Worm (Caenorhabditis elegans) whole organism, young adult: ENCODE data around the gene C32B5.6.
"Not testable (repeated sequence)": the region's sequence is repeated elsewhere in the genome, so short reads cannot be mapped to it uniquely, and the experiment has no call there.

Experiments used
- D2030.7 ChIP-seq: fragments of 200-800 bp; sonication (Bioruptor generic); IDR thresholded peaks from 2 replicates; pipeline ENCODE4 v1.3.6; 2022; ENCODE audit warnings: missing genetic modification reagents, missing genetic modification characterization, missing compliant biosample characterization
- F22D6.2 ChIP-seq: sonication (generic microtip); optimal IDR thresholded peaks from 2 replicates; lab custom pipeline; 2016; ENCODE audit warnings: mild to moderate bottlenecking, missing genetic modification characterization, missing compliant biosample characterization
- F33H1.4 ChIP-seq: fragments of 200-800 bp; sonication (Bioruptor generic); IDR thresholded peaks from 2 replicates; pipeline ENCODE4 v1.3.6; 2022; ENCODE audit warnings: missing genetic modification reagents, missing genetic modification characterization, missing compliant biosample characterization
- F39B2.1 ChIP-seq: fragments of 200-800 bp; sonication (Bioruptor generic); IDR thresholded peaks from 2 replicates; pipeline ENCODE4 v1.3.6; 2022; ENCODE audit warnings: missing genetic modification reagents, missing genetic modification characterization, missing compliant biosample characterization
- F57A8.1 ChIP-seq: fragments of 200-800 bp; sonication (Bioruptor generic); optimal IDR thresholded peaks from 2 replicates; lab custom pipeline; 2018; ENCODE audit warnings: mild to moderate bottlenecking, missing genetic modification characterization, moderate library complexity, missing compliant biosample characterization
- T26A5.8 ChIP-seq: sonication (generic microtip); optimal IDR thresholded peaks from 2 replicates; lab custom pipeline; 2016; ENCODE audit warnings: missing genetic modification characterization, missing compliant biosample characterization
- Y53G8AR.9 ChIP-seq: fragments of 200-800 bp; sonication (Bioruptor generic); conservative IDR thresholded peaks from 2 replicates; pipeline ENCODE4 v1.3.6; 2022; ENCODE audit warnings: missing genetic modification reagents, missing genetic modification characterization, missing compliant biosample characterization
- Y79H2A.3 ChIP-seq: fragments of 200-800 bp; sonication (Bioruptor generic); conservative IDR thresholded peaks from 2 replicates; pipeline ENCODE4 v1.3.6; 2022; ENCODE audit warnings: missing genetic modification reagents, missing genetic modification characterization, missing compliant biosample characterization
- Y95B8A.8 ChIP-seq: fragments of 200-800 bp; sonication (Bioruptor generic); IDR thresholded peaks from 2 replicates; pipeline ENCODE4 v1.3.6; 2022; ENCODE audit warnings: missing genetic modification reagents, missing genetic modification characterization, missing compliant biosample characterization
- attf-5 ChIP-seq: fragments of 200-800 bp; sonication (Bioruptor generic); optimal IDR thresholded peaks from 2 replicates; lab custom pipeline; 2018; ENCODE audit warnings: mild to moderate bottlenecking, missing genetic modification characterization, missing compliant biosample characterization
- bed-2 ChIP-seq: fragments of 200-800 bp; sonication (Bioruptor generic); IDR thresholded peaks from 2 replicates; pipeline ENCODE4 v1.3.6; 2022; ENCODE audit warnings: missing genetic modification reagents, missing genetic modification characterization, missing compliant biosample characterization
- ccch-3 ChIP-seq: fragments of 200-800 bp; sonication (Bioruptor generic); optimal IDR thresholded peaks from 2 replicates; lab custom pipeline; 2018; ENCODE audit warnings: mild to moderate bottlenecking, missing genetic modification characterization, missing compliant biosample characterization
- cebp-1 ChIP-seq, 2 experiments: fragments of 200-800 bp in 1 of 2; sonication (Bioruptor generic) in 1 of 2; sonication (generic microtip) in 1 of 2; IDR thresholded peaks in 1 of 2; optimal IDR thresholded peaks in 1 of 2; 2 replicates each; pipeline versions ENCODE4 v1.3.6 to Lab custom; 2017 to 2022; ENCODE audit warnings: missing compliant biosample characterization in 2 of 2, missing genetic modification characterization in 2 of 2, mild to moderate bottlenecking in 1 of 2, missing genetic modification reagents in 1 of 2, moderate library complexity in 1 of 2
- ceh-79 ChIP-seq: sonication (generic microtip); optimal IDR thresholded peaks from 2 replicates; lab custom pipeline; 2017; ENCODE audit warnings: mild to moderate bottlenecking, missing genetic modification characterization, missing compliant biosample characterization
- chd-7 ChIP-seq: sonication (generic microtip); optimal IDR thresholded peaks from 2 replicates; lab custom pipeline; 2016; ENCODE audit warnings: mild to moderate bottlenecking, missing genetic modification characterization, moderate library complexity, missing compliant biosample characterization
- die-1 ChIP-seq: sonication (generic microtip); optimal IDR thresholded peaks from 2 replicates; lab custom pipeline; 2016; ENCODE audit warnings: missing genotype, mild to moderate bottlenecking, missing genetic modification characterization, missing compliant biosample characterization
- dpl-1 ChIP-seq: fragments of 150-350 bp; optimal IDR thresholded peaks from 2 replicates; lab custom pipeline; 2014; ENCODE audit warnings: missing biosample characterization, missing genetic modification reagents, missing genetic modification characterization
- efl-1 ChIP-seq: fragments of 150-350 bp; optimal IDR thresholded peaks from 2 replicates; lab custom pipeline; 2014; ENCODE audit warnings: missing biosample characterization, missing genetic modification reagents, missing genetic modification characterization
- fkh-3 ChIP-seq: sonication (generic microtip); optimal IDR thresholded peaks from 2 replicates; lab custom pipeline; 2016; ENCODE audit warnings: mild to moderate bottlenecking, missing genetic modification characterization, missing compliant biosample characterization
- hlh-12 ChIP-seq: sonication (generic microtip); optimal IDR thresholded peaks from 2 replicates; lab custom pipeline; 2016; ENCODE audit warnings: missing genetic modification characterization, missing compliant biosample characterization
- hrde-1 ChIP-seq: sonication (generic microtip); optimal IDR thresholded peaks from 2 replicates; lab custom pipeline; 2016; ENCODE audit warnings: missing genetic modification characterization, mild to moderate bottlenecking, missing compliant biosample characterization, moderate library complexity, missing genotype, missing genetic modification reagents, borderline replicate concordance
- hsf-1 ChIP-seq: fragments of 200-800 bp; sonication (Bioruptor generic); IDR thresholded peaks from 2 replicates; pipeline ENCODE4 v1.3.6; 2022; ENCODE audit warnings: missing genetic modification reagents, missing genetic modification characterization, missing compliant biosample characterization
- lin-35 ChIP-seq, 3 experiments: fragments of 150-350 bp in 2 of 3; sonication (generic microtip) in 1 of 3; optimal IDR thresholded peaks; 2 replicates each; lab custom pipeline; 2014 to 2018; ENCODE audit warnings: missing biosample characterization in 3 of 3, missing genetic modification characterization in 3 of 3, missing genetic modification reagents in 3 of 3
- lin-40 ChIP-seq: sonication (generic microtip); optimal IDR thresholded peaks from 2 replicates; lab custom pipeline; 2016; ENCODE audit warnings: missing genetic modification characterization, mild to moderate bottlenecking, missing compliant biosample characterization, missing genotype, missing genetic modification reagents
- madf-8 ChIP-seq: fragments of 200-800 bp; sonication (Bioruptor generic); conservative IDR thresholded peaks from 2 replicates; pipeline ENCODE4 v1.3.6; 2022; ENCODE audit warnings: missing genetic modification reagents, missing genetic modification characterization, missing compliant biosample characterization
- mcd-1 ChIP-seq: fragments of 200-800 bp; sonication (Bioruptor generic); IDR thresholded peaks from 2 replicates; pipeline ENCODE4 v1.3.6; 2022; ENCODE audit warnings: missing genetic modification reagents, missing genetic modification characterization, missing compliant biosample characterization
- mes-4 ChIP-seq: sonication (generic microtip); optimal IDR thresholded peaks from 2 replicates; lab custom pipeline; 2016; ENCODE audit warnings: missing genotype, missing genetic modification characterization, missing compliant biosample characterization
- nfya-1 ChIP-seq: sonication (generic microtip); optimal IDR thresholded peaks from 2 replicates; lab custom pipeline; 2017; ENCODE audit warnings: antibody characterized with exemption, missing compliant biosample characterization, missing genetic modification characterization, borderline replicate concordance; ENCODE audit not compliant: insufficient read depth
- nhr-179 ChIP-seq: sonication (generic microtip); optimal IDR thresholded peaks from 2 replicates; lab custom pipeline; 2016; ENCODE audit warnings: mild to moderate bottlenecking, missing genetic modification characterization, missing compliant biosample characterization
- nhr-27 ChIP-seq: fragments of 200-800 bp; sonication (Bioruptor generic); optimal IDR thresholded peaks from 2 replicates; lab custom pipeline; 2018; ENCODE audit warnings: mild to moderate bottlenecking, missing genetic modification characterization, moderate library complexity, missing compliant biosample characterization
- nhr-80 ChIP-seq: sonication (generic microtip); optimal IDR thresholded peaks from 2 replicates; lab custom pipeline; 2016; ENCODE audit warnings: missing genetic modification characterization, missing compliant biosample characterization
- rec-8 ChIP-seq, 2 experiments: sonication (generic microtip); optimal IDR thresholded peaks; 2 replicates each; lab custom pipeline; 2016; ENCODE audit warnings: mild to moderate bottlenecking in 2 of 2, missing genetic modification characterization in 2 of 2, missing genetic modification reagents in 2 of 2, missing genotype in 2 of 2, missing biosample characterization in 1 of 2, missing compliant biosample characterization in 1 of 2, moderate library complexity in 1 of 2
- snpc-1.1 ChIP-seq: sonication (generic microtip); optimal IDR thresholded peaks from 2 replicates; lab custom pipeline; 2017; ENCODE audit warnings: missing genetic modification characterization, mild to moderate bottlenecking, missing compliant biosample characterization, antibody characterized with exemption, moderate library complexity, missing genotype, missing genetic modification reagents; ENCODE audit not compliant: insufficient read depth
- tbp1 ChIP-seq: fragments of 200-800 bp; sonication (Bioruptor generic); optimal IDR thresholded peaks from 2 replicates; lab custom pipeline; 2018; ENCODE audit warnings: mild to moderate bottlenecking, missing genetic modification characterization, missing compliant biosample characterization
- tlf-1 ChIP-seq: fragments of 200-800 bp; sonication (Bioruptor generic); optimal IDR thresholded peaks from 2 replicates; lab custom pipeline; 2018; ENCODE audit warnings: mild to moderate bottlenecking, missing genetic modification characterization, missing compliant biosample characterization
- unc-130 ChIP-seq: sonication (generic microtip); optimal IDR thresholded peaks from 2 replicates; lab custom pipeline; 2016; ENCODE audit warnings: missing genetic modification reagents, missing genetic modification characterization, missing compliant biosample characterization
- zfh-2 ChIP-seq: fragments of 200-800 bp; sonication (Bioruptor generic); conservative IDR thresholded peaks from 2 replicates; pipeline ENCODE4 v1.3.6; 2022; ENCODE audit warnings: missing genetic modification reagents, missing genetic modification characterization, missing compliant biosample characterization
- ztf-22 ChIP-seq: fragments of 200-800 bp; sonication (Bioruptor generic); optimal IDR thresholded peaks from 2 replicates; lab custom pipeline; 2018; ENCODE audit warnings: mild to moderate bottlenecking, missing genetic modification characterization, moderate library complexity, missing compliant biosample characterization
- ztf-3 ChIP-seq: fragments of 200-800 bp; sonication (Bioruptor generic); optimal IDR thresholded peaks from 2 replicates; lab custom pipeline; 2018; ENCODE audit warnings: mild to moderate bottlenecking, missing genetic modification characterization, missing compliant biosample characterization
- ztf-6 ChIP-seq: fragments of 200-800 bp; sonication (Bioruptor generic); IDR thresholded peaks from 2 replicates; pipeline ENCODE4 v1.3.6; 2022; ENCODE audit warnings: missing genetic modification reagents, missing genetic modification characterization, missing compliant biosample characterization

Gene C32B5.6

ce11 chrII:968106-968505 lies at the start of gene C32B5.6:
Gene C32B5.6, plus strand, starts transcription at chrII:968406.
- not testable (repeated sequence) for TF ChIP-seq tlf-1 (GFP tag; lab: Kevin White, UChicago); ccch-3; attf-5

ce11 chrII:920326-920725 lies 47.9 kb upstream of the C32B5.6 start:
- no peak for TF ChIP-seq Y53G8AR.9 (GFP tag; lab: Robert Waterston, UW)
- TF ChIP-seq F33H1.4 (GFP tag; lab: Robert Waterston, UW): no peak
- no peak for TF ChIP-seq dpl-1

ce11 chrII:922778-923177 lies 45.4 kb upstream of the C32B5.6 start:
- peak; percentile 44 for TF ChIP-seq nhr-80
- no peak for TF ChIP-seq cebp-1 (GFP tag; IDR thresholded peaks at IDR 0.05; lab: Robert Waterston, UW)
- no peak for TF ChIP-seq cebp-1 (tag; optimal IDR thresholded peaks at IDR 0.05; lab: Kevin White, UChicago)

ce11 chrII:923521-923920 lies 44.7 kb upstream of the C32B5.6 start, which contains the start of gene fbxc-28:
Gene fbxc-28, plus strand, starts transcription at chrII:923821.
- no peak for TF ChIP-seq snpc-1.1
- TF ChIP-seq nhr-27 (tag; lab: Kevin White, UChicago): no peak
- no peak for TF ChIP-seq hlh-12 (tag; lab: Kevin White, UChicago)
- TF ChIP-seq ztf-6 (GFP tag; lab: Robert Waterston, UW): no peak
- no peak for TF ChIP-seq ceh-79 (tag; lab: Kevin White, UChicago)
- no peak for TF ChIP-seq tbp1 (GFP tag; lab: Kevin White, UChicago)
- no peak for TF ChIP-seq F39B2.1 (GFP tag; lab: Robert Waterston, UW)
- no peak for TF ChIP-seq chd-7 (tag; lab: Kevin White, UChicago)
- TF ChIP-seq fkh-3 (tag; lab: Kevin White, UChicago): no peak
- TF ChIP-seq bed-2 (GFP tag; lab: Robert Waterston, UW): no peak
- no peak for TF ChIP-seq hsf-1
- TF ChIP-seq die-1 (tag; lab: Kevin White, UChicago): no peak
- no peak for TF ChIP-seq F57A8.1 (GFP tag; lab: Kevin White, UChicago)
- TF ChIP-seq efl-1 (GFP tag; lab: Kevin White, UChicago): no peak
- TF ChIP-seq T26A5.8: no peak
- no peak for TF ChIP-seq D2030.7 (GFP tag; lab: Robert Waterston, UW)
- no peak for TF ChIP-seq madf-8 (GFP tag; lab: Robert Waterston, UW)
- no peak for TF ChIP-seq F22D6.2 (tag; lab: Kevin White, UChicago)

ce11 chrII:927331-927730 lies 40.9 kb upstream of the C32B5.6 start, which contains the start of gene R07C3.13:
Gene R07C3.13, minus strand, starts transcription at chrII:927431.
- TF ChIP-seq mcd-1 (GFP tag; lab: Robert Waterston, UW) (no peak), lin-35 (GFP tag; optimal IDR thresholded peaks at IDR 0.05; lab: Kevin White, UChicago) (no peak), hsf-1 (no peak), zfh-2 (GFP tag; lab: Robert Waterston, UW) (no peak), hrde-1 (tag; lab: Kevin White, UChicago) (no peak), lin-40 (tag; lab: Kevin White, UChicago) (no peak), Y79H2A.3 (GFP tag; lab: Robert Waterston, UW) (no peak), rec-8 (tag; optimal IDR thresholded peaks at IDR 0.05; lab: Kevin White, UChicago) (no peak), Y95B8A.8 (no peak), unc-130 (GFP tag; lab: Kevin White, UChicago) (no peak), ztf-3 (GFP tag; lab: Kevin White, UChicago) (no peak), ztf-22 (GFP tag; lab: Kevin White, UChicago) (no peak), mes-4 (tag; lab: Kevin White, UChicago) (no peak), nfya-1 (tag; lab: Kevin White, UChicago) (no peak), nhr-179 (tag; lab: Kevin White, UChicago) (no peak)
